Fruit fly (Drosophila melanogaster) whole organism, embryonic: Measurements from ENCODE around the gene Cys.

Experiments used
- ATbp ChIP-seq: fragments of 200-800 bp; sonication (Bioruptor generic); optimal IDR thresholded peaks from 2 replicates; lab custom pipeline; 2017; ENCODE audit warnings: missing biosample characterization, mild to moderate bottlenecking, missing genetic modification characterization, missing genetic modification reagents
- Asciz ChIP-seq: fragments of 200-800 bp; sonication (Bioruptor generic); optimal IDR thresholded peaks from 2 replicates; lab custom pipeline; 2017; ENCODE audit warnings: missing biosample characterization, mild to moderate bottlenecking, missing genetic modification characterization, missing genetic modification reagents
- Blimp-1 ChIP-seq: fragments of 200-800 bp; sonication (Bioruptor generic); optimal IDR thresholded peaks from 3 replicates; lab custom pipeline; 2018; ENCODE audit warnings: missing biosample characterization, missing genetic modification characterization, mild to moderate bottlenecking, moderate library complexity, missing genetic modification reagents
- CG12071 ChIP-seq: fragments of 200-800 bp; sonication (Bioruptor generic); optimal IDR thresholded peaks from 3 replicates; lab custom pipeline; 2018; ENCODE audit warnings: missing biosample characterization, mild to moderate bottlenecking, missing genetic modification characterization
- CG1233 ChIP-seq: fragments of 200-800 bp; sonication (Bioruptor generic); optimal IDR thresholded peaks from 4 replicates; lab custom pipeline; 2018; ENCODE audit warnings: missing biosample characterization, mild to moderate bottlenecking, missing genetic modification characterization
- CG15514 ChIP-seq: fragments of 200-800 bp; sonication (Bioruptor generic); optimal IDR thresholded peaks from 3 replicates; lab custom pipeline; 2017; ENCODE audit warnings: missing biosample characterization, missing genetic modification characterization, mild to moderate bottlenecking, moderate library complexity, missing genetic modification reagents
- CG1602 ChIP-seq: fragments of 200-800 bp; sonication (Bioruptor generic); optimal IDR thresholded peaks from 3 replicates; lab custom pipeline; 2016; ENCODE audit warnings: missing biosample characterization, missing genetic modification characterization
- CG1647 ChIP-seq: fragments of 200-800 bp; sonication (Bioruptor generic); optimal IDR thresholded peaks from 3 replicates; lab custom pipeline; 2016; ENCODE audit warnings: missing biosample characterization, missing genetic modification characterization
- CG1792 ChIP-seq: fragments of 200-800 bp; sonication (Bioruptor generic); optimal IDR thresholded peaks from 2 replicates; lab custom pipeline; 2016; ENCODE audit warnings: missing biosample characterization, missing genetic modification characterization
- CG18599 ChIP-seq: fragments of 200-800 bp; sonication (Bioruptor generic); optimal IDR thresholded peaks from 3 replicates; lab custom pipeline; 2017; ENCODE audit warnings: missing biosample characterization, missing genetic modification characterization, mild to moderate bottlenecking, moderate library complexity, missing genetic modification reagents
- CG30431 ChIP-seq: fragments of 200-800 bp; sonication (Bioruptor generic); optimal IDR thresholded peaks from 2 replicates; lab custom pipeline; 2017; ENCODE audit warnings: missing biosample characterization, missing genetic modification characterization
- CG3281 ChIP-seq: fragments of 200-800 bp; sonication (Bioruptor generic); optimal IDR thresholded peaks from 3 replicates; lab custom pipeline; 2017; ENCODE audit warnings: missing biosample characterization, mild to moderate bottlenecking, missing genetic modification characterization
- CG3407 ChIP-seq: fragments of 200-800 bp; sonication (Bioruptor generic); optimal IDR thresholded peaks from 2 replicates; lab custom pipeline; 2018; ENCODE audit warnings: missing biosample characterization, mild to moderate bottlenecking, missing genetic modification characterization
- CG6813 ChIP-seq: fragments of 200-800 bp; sonication (Bioruptor generic); optimal IDR thresholded peaks from 2 replicates; lab custom pipeline; 2017; ENCODE audit warnings: missing biosample characterization, missing genetic modification characterization, mild to moderate bottlenecking, moderate library complexity, missing genetic modification reagents
- CG9797 ChIP-seq: fragments of 200-800 bp; sonication (Bioruptor generic); optimal IDR thresholded peaks from 3 replicates; lab custom pipeline; 2018; ENCODE audit warnings: missing biosample characterization, mild to moderate bottlenecking, missing genetic modification characterization
- Chrac-16 ChIP-seq: fragments of 200-800 bp; sonication (Bioruptor generic); optimal IDR thresholded peaks from 3 replicates; lab custom pipeline; 2016; ENCODE audit warnings: missing biosample characterization, missing genetic modification characterization
- Drgx ChIP-seq: fragments of 200-800 bp; sonication (Bioruptor generic); IDR thresholded peaks from 2 replicates; pipeline ENCODE4 v1.3.6; 2022; ENCODE audit warnings: missing biosample characterization, missing genetic modification characterization
- Elba2 ChIP-seq: fragments of 200-800 bp; sonication (Bioruptor generic); optimal IDR thresholded peaks from 3 replicates; lab custom pipeline; 2016; ENCODE audit warnings: missing biosample characterization, missing genetic modification characterization
- MTF-1 ChIP-seq: fragments of 200-800 bp; sonication (Bioruptor generic); optimal IDR thresholded peaks from 2 replicates; lab custom pipeline; 2018; ENCODE audit warnings: missing biosample characterization, mild to moderate bottlenecking, missing genetic modification characterization, borderline replicate concordance
- Nf-YA ChIP-seq: fragments of 200-800 bp; sonication (Bioruptor generic); IDR thresholded peaks from 2 replicates; pipeline ENCODE4 v1.3.6; 2022; ENCODE audit warnings: missing biosample characterization, missing genetic modification characterization
- Pdp1 ChIP-seq, 2 experiments: fragments of 200-800 bp; sonication (Bioruptor generic); optimal IDR thresholded peaks; 3 replicates each; lab custom pipeline; 2016; ENCODE audit warnings: missing biosample characterization in 2 of 2, missing genetic modification characterization in 2 of 2, mild to moderate bottlenecking in 1 of 2, moderate library complexity in 1 of 2
- Sox102F ChIP-seq: fragments of 200-800 bp; sonication (Bioruptor generic); optimal IDR thresholded peaks from 2 replicates; lab custom pipeline; 2018; ENCODE audit warnings: missing biosample characterization, mild to moderate bottlenecking, missing genetic modification characterization, moderate library complexity
- btn ChIP-seq: fragments of 200-800 bp; sonication (Bioruptor generic); optimal IDR thresholded peaks from 2 replicates; lab custom pipeline; 2016; ENCODE audit warnings: missing biosample characterization, missing genetic modification characterization
- caup ChIP-seq: fragments of 200-800 bp; sonication (Bioruptor generic); optimal IDR thresholded peaks from 3 replicates; lab custom pipeline; 2017; ENCODE audit warnings: missing biosample characterization, mild to moderate bottlenecking, missing genetic modification characterization, moderate library complexity; ENCODE audit not compliant: severe bottlenecking
- fd3F ChIP-seq: fragments of 200-800 bp; sonication (Bioruptor generic); optimal IDR thresholded peaks from 2 replicates; lab custom pipeline; 2018; ENCODE audit warnings: missing biosample characterization, mild to moderate bottlenecking, missing genetic modification characterization, moderate library complexity
- ind ChIP-seq: fragments of 200-800 bp; sonication (Bioruptor generic); optimal IDR thresholded peaks from 3 replicates; lab custom pipeline; 2016; ENCODE audit warnings: missing biosample characterization, missing genetic modification characterization
- lab ChIP-seq: fragments of 200-800 bp; sonication (Bioruptor generic); optimal IDR thresholded peaks from 3 replicates; lab custom pipeline; 2017; ENCODE audit warnings: missing biosample characterization, missing genetic modification characterization, mild to moderate bottlenecking, moderate library complexity, missing genetic modification reagents
- pfk ChIP-seq: fragments of 200-800 bp; sonication (Bioruptor generic); optimal IDR thresholded peaks from 2 replicates; lab custom pipeline; 2018; ENCODE audit warnings: missing biosample characterization, mild to moderate bottlenecking, missing genetic modification characterization, moderate library complexity
- psq ChIP-seq: fragments of 200-800 bp; sonication (Bioruptor generic); optimal IDR thresholded peaks from 2 replicates; lab custom pipeline; 2017; ENCODE audit warnings: missing biosample characterization, missing genetic modification characterization
- scrt ChIP-seq: fragments of 200-800 bp; sonication (Bioruptor generic); optimal IDR thresholded peaks from 2 replicates; lab custom pipeline; 2018; ENCODE audit warnings: missing biosample characterization, mild to moderate bottlenecking, missing genetic modification characterization, moderate library complexity
- sens ChIP-seq: fragments of 200-800 bp; sonication (Bioruptor generic); peaks from one replicate; lab custom pipeline; 2016; ENCODE audit warnings: missing biosample characterization, missing genetic modification characterization
- so ChIP-seq: fragments of 200-800 bp; sonication (Bioruptor generic); IDR thresholded peaks from 3 replicates; pipeline ENCODE4 v1.3.6; 2022; ENCODE audit warnings: missing biosample characterization, missing genetic modification characterization
- wdn ChIP-seq: fragments of 200-800 bp; sonication (Bioruptor generic); IDR thresholded peaks from 2 replicates; pipeline ENCODE4 v1.3.6; 2022; ENCODE audit warnings: missing biosample characterization, missing genetic modification characterization

Cys gene

dm6 chr3R:14526657-14527056 is 42.8 kb downstream of the Cys start:
- TF ChIP-seq lab (GFP tag; lab: Kevin White, UChicago) (peak; percentile 58), CG1233 (GFP tag; lab: Kevin White, UChicago) (no peak), CG1792 (GFP tag; lab: Kevin White, UChicago) (no peak), fd3F (GFP tag; lab: Kevin White, UChicago) (no peak), btn (GFP tag; lab: Kevin White, UChicago) (no peak), pfk (GFP tag; lab: Kevin White, UChicago) (no peak), sens (GFP tag; lab: Kevin White, UChicago) (peak; percentile 6), ind (GFP tag; lab: Kevin White, UChicago) (no peak), CG6813 (GFP tag; lab: Kevin White, UChicago) (peak; percentile 43), CG12071 (peak; percentile 21), CG18599 (GFP tag; lab: Kevin White, UChicago) (peak; percentile 42), Sox102F (GFP tag; lab: Kevin White, UChicago) (peak; percentile 12), scrt (GFP tag; lab: Kevin White, UChicago) (peak; percentile 8), Nf-YA (GFP tag; lab: Robert Waterston, UW) (no peak), Asciz (GFP tag; lab: Kevin White, UChicago) (peak; percentile 50), CG3407 (GFP tag; lab: Kevin White, UChicago) (peak; percentile 10), CG1602 (GFP tag; lab: Kevin White, UChicago) (no peak), CG3281 (peak; percentile 23), caup (peak; percentile 7), Drgx (GFP tag; lab: Robert Waterston, UW) (no peak), ATbp (GFP tag; lab: Kevin White, UChicago) (peak; percentile 16), CG15514 (GFP tag; lab: Kevin White, UChicago) (peak; percentile 42)

DNA sequence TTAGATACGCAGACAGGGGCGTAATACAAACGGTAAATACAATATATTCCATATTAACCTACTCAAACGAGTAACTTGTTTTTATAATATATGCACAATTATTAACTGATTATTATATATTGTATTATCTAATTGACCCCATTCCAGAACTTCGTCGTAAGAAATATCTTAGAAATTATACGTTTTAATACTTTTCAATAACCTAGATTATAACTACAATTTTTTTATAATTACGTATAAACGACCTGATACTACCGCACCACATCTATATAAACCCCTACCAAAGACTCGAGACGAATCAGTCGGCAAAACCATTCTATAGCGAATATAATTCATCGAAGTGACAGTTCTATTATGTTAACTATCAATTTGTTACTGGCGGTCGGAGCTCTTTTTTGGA is 48.7 kb downstream of the Cys start, which contains the start of gene Cyp313a1:
Gene Cyp313a1 (plus strand): TSS at position 301 of the 400 bp plus-strand sequence.
- no peak for TF ChIP-seq so (GFP tag; lab: Robert Waterston, UW)
- no peak for TF ChIP-seq wdn (GFP tag; lab: Robert Waterston, UW)
- TF ChIP-seq CG1647 = no peak
- TF ChIP-seq CG30431 = no peak
- TF ChIP-seq Elba2 = no peak
- no peak for TF ChIP-seq CG6813 (GFP tag; lab: Kevin White, UChicago)
- TF ChIP-seq psq (GFP tag; lab: Kevin White, UChicago) = no peak
- no peak for TF ChIP-seq MTF-1 (GFP tag; lab: Kevin White, UChicago)
- no peak for TF ChIP-seq CG9797 (GFP tag; lab: Kevin White, UChicago)
- TF ChIP-seq Blimp-1 (GFP tag; lab: Kevin White, UChicago) = no peak
- TF ChIP-seq Pdp1 (GFP tag; optimal IDR thresholded peaks at IDR 0.05; lab: Kevin White, UChicago) = no peak
- no peak for TF ChIP-seq Chrac-16 (GFP tag; lab: Kevin White, UChicago)
